Worm (Caenorhabditis elegans): ENCODE data around the gene vars-1.
A peak's percentile ranks its signal among the peaks of the same experiment; 100 is the strongest.

The vars-1 gene

DNA sequence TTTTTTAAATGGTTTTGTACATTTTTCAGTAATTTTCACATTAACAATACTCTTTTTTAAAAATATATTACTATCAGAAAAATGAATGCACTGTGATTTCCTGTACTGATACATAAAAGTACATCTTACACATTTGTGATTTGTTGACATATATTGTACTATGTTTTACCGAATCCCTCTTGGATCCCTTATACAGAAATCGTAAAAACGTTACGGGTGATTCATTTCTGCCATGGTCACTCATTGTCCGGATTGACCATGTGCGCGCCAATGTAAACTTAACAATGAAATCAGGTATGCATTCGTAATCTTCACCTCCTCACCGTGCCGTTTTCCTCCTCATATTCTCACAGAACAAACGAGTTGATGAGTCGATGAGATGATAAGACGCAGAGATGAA is 22.9 kb downstream of the vars-1 start, which contains the start of gene ZC513.2:
TSS of gene ZC513.2 (plus strand) at position 301 of the 400 bp plus-strand sequence.
- TF ChIP-seq sma-3 (GFP tag; optimal IDR thresholded peaks at IDR 0.05) (no peak), nhr-129 (tag; optimal IDR thresholded peaks at IDR 0.05) (no peak), nhr-25 (tag; optimal IDR thresholded peaks at IDR 0.05) (no peak), aly-2 (tag; optimal IDR thresholded peaks at IDR 0.05) (no peak), ceh-82 (tag; optimal IDR thresholded peaks at IDR 0.05) (no peak), mab-5 (tag; optimal IDR thresholded peaks at IDR 0.05) (no peak), nhr-21 (tag; optimal IDR thresholded peaks at IDR 0.05) (no peak), peb-1 (tag; optimal IDR thresholded peaks at IDR 0.05) (no peak), ceh-16 (tag; optimal IDR thresholded peaks at IDR 0.05) (no peak), skn-1 (tag; optimal IDR thresholded peaks at IDR 0.05) (no peak), elt-1 (tag; optimal IDR thresholded peaks at IDR 0.05) (no peak), nhr-77 (tag; optimal IDR thresholded peaks at IDR 0.05) (no peak), lin-39 (tag; optimal IDR thresholded peaks at IDR 0.05) (no peak)

DNA sequence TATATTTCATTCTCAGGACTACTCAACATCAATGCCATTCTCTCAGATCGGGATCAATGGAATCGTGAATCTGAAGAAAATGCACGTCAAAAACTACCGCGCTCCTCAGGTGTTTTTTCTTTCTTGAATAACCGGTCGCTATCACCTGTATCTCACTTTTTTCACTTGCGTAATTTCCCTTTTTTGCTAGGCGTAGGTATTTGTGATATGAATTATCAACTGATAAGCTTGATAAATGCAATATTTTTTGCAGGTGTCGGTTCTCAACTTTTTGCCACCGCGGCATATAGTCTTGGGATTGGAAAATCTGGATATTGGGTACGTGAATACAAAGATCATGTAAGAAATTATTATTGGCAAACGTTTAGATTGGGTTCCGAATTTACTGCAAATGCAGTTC is 24.0 kb downstream of the vars-1 start:
- TF ChIP-seq blmp-1 (tag; optimal IDR thresholded peaks at IDR 0.05; ENCODE audit: insufficient read depth) = peak; percentile 14
- TF ChIP-seq peb-1 (tag; optimal IDR thresholded peaks at IDR 0.05) = no peak
- no peak for TF ChIP-seq lsy-2 (tag; optimal IDR thresholded peaks at IDR 0.05)

DNA sequence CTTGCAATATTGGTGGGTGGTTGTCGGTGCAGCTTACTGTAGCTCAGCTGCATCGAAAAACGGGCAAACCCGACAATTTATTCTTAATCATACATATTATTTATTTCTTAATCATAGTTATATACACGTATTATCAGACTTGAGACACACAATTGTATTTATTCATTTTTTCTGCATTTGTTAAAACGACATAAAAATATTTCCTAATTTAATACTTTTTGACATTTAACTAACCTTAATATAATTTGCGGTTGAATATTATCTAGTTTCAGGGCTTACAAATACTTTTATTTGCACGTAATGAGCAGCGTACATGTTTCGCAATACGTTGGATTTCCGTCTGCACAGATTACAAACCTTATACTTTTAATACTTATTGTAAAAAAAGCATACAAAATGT is 27.1 kb downstream of the vars-1 start, which contains the start of gene str-138:
TSS of gene str-138 (plus strand) at position 301 of the 400 bp plus-strand sequence.
- no peak for TF ChIP-seq skn-1 (tag; optimal IDR thresholded peaks at IDR 0.05)
- TF ChIP-seq elt-3 (tag; optimal IDR thresholded peaks at IDR 0.05) = no peak
- TF ChIP-seq ztf-1 (GFP tag; conservative IDR thresholded peaks at IDR 0.05) = no peak
- TF ChIP-seq crh-2 (tag; optimal IDR thresholded peaks at IDR 0.05) = no peak
- no peak for TF ChIP-seq ZK546.5 (tag; optimal IDR thresholded peaks at IDR 0.05)
- no peak for TF ChIP-seq fos-1 (tag; optimal IDR thresholded peaks at IDR 0.05)
- TF ChIP-seq alr-1 (tag; optimal IDR thresholded peaks at IDR 0.05) = no peak
- TF ChIP-seq lin-13 (GFP tag; optimal IDR thresholded peaks at IDR 0.05) = no peak
- TF ChIP-seq lin-11 (tag; optimal IDR thresholded peaks at IDR 0.05) = no peak
- TF ChIP-seq gmeb-1 (tag; optimal IDR thresholded peaks at IDR 0.05) = no peak
- no peak for TF ChIP-seq Y55F3AM.14 (GFP tag; optimal IDR thresholded peaks at IDR 0.05)
- no peak for TF ChIP-seq mdl-1 (tag; optimal IDR thresholded peaks at IDR 0.05)
- no peak for TF ChIP-seq sem-4 (tag; optimal IDR thresholded peaks at IDR 0.05)

DNA sequence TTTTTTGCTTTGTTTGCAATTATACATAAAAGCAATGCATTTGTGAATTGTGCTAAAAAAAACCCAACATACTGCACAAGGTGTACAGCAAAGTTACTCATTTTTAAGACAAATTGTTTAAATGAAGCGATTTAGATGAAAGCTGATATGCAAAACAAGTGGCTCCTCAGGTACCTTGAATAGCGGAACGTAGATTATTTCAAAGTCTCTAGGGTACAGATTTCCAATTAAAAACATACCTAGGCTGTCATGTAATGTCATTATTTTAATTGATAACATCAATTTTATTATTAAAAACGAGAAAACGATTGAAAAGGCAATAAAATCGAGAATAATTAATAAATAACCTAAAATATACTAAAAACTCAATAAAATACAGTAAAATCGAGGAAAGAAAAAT is 30.9 kb downstream of the vars-1 start, which contains the start of gene str-139:
TSS of gene str-139 (minus strand) at position 101 of the 400 bp plus-strand sequence.
- no peak for TF ChIP-seq sma-3 (GFP tag; optimal IDR thresholded peaks at IDR 0.05)
- no peak for TF ChIP-seq nhr-237 (tag; optimal IDR thresholded peaks at IDR 0.05)
- TF ChIP-seq unc-55 (GFP tag; optimal IDR thresholded peaks at IDR 0.05) = no peak
- TF ChIP-seq blmp-1 (tag; optimal IDR thresholded peaks at IDR 0.05; ENCODE audit: insufficient read depth) = no peak
- no peak for TF ChIP-seq snpc-4 (tag; optimal IDR thresholded peaks at IDR 0.05)
- TF ChIP-seq nhr-77 (tag; optimal IDR thresholded peaks at IDR 0.05) = no peak
- no peak for TF ChIP-seq gmeb-1 (tag; optimal IDR thresholded peaks at IDR 0.05)

DNA sequence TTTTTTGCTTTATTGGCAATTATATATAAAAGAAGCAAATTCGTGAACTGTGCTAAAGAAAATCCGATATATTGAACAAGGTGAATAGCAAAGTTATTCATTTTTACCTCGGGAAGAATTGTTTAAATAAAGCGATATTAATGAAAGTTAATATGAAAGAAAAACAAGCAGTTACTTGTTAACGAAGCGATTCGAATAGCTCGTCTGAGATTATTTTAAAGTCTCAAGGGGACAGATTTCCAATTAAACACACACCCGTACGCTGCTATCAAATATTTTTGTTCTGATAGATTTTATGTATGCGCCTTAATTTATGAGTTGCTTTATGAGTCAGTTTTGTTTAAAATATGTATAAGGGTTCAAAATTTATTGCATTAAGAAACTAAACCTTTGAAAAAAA is 36.6 kb downstream of the vars-1 start, which contains the start of gene str-140:
TSS of gene str-140 (minus strand) at position 101 of the 400 bp plus-strand sequence.
- TF ChIP-seq unc-39 (tag; optimal IDR thresholded peaks at IDR 0.05) (no peak), ztf-4 (tag; optimal IDR thresholded peaks at IDR 0.05) (no peak)

DNA sequence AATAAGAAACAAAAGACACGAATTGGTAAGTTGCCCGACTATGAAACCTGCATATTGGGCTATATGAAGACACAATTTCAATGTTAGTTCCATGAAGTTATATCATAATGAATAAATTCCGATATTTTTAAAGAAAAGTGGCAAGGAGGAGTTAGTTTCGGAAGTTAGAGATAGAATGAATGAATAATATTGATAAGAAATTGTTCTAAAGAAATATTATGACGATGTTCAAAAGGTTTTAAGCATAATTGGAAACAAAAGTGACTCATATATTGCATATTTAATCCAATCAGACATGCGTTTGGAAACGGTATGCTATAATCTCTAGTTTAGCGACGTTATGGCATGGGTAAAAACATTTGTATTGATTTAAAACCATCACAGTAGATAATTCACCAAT is 38.4 kb downstream of the vars-1 start, which contains the start of gene str-143:
TSS of gene str-143 (minus strand) at position 101 of the 400 bp plus-strand sequence.
- TF ChIP-seq unc-39 (tag; optimal IDR thresholded peaks at IDR 0.05) (no peak), ceh-16 (tag; optimal IDR thresholded peaks at IDR 0.05) (no peak), ztf-1 (GFP tag; conservative IDR thresholded peaks at IDR 0.05) (no peak)

DNA sequence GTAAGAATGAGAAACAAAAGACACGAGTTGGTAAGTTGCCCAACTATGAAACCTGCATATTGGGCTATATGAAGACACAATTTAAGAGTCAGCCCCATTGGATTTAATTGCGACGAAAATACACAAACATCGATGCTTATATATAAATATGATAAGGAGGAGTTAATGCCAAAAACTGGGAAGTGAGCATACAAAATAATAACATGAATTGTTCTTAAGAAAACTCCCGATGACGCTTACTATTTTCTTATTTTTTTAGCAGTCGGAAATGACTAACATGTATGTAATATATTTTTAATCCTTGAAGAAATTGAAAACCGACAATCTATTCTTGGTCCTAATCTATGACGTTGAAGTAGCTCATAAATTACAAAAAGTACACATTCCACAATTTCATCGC is 40.8 kb downstream of the vars-1 start, which contains the start of gene str-144:
TSS of gene str-144 (minus strand) at position 101 of the 400 bp plus-strand sequence.
- TF ChIP-seq blmp-1 (tag; optimal IDR thresholded peaks at IDR 0.05; ENCODE audit: insufficient read depth) (no peak), nhr-6 (tag; optimal IDR thresholded peaks at IDR 0.05) (no peak), ama-1 (optimal IDR thresholded peaks at IDR 0.05) (no peak), Y55F3AM.14 (GFP tag; optimal IDR thresholded peaks at IDR 0.05) (no peak), ztf-11 (tag; optimal IDR thresholded peaks at IDR 0.05) (no peak), ztf-1 (GFP tag; conservative IDR thresholded peaks at IDR 0.05) (no peak), nhr-77 (tag; optimal IDR thresholded peaks at IDR 0.05) (no peak), R02D3.7 (tag; optimal IDR thresholded peaks at IDR 0.05) (no peak), dmd-4 (tag; optimal IDR thresholded peaks at IDR 0.05) (no peak), sem-4 (tag; optimal IDR thresholded peaks at IDR 0.05) (no peak), crh-2 (tag; optimal IDR thresholded peaks at IDR 0.05) (no peak), mbf-1 (tag; optimal IDR thresholded peaks at IDR 0.05) (no peak)

Data from whole organism, L2 larva.